Worm (Caenorhabditis elegans): ENCODE results near the gene rsu-1.

DNA sequence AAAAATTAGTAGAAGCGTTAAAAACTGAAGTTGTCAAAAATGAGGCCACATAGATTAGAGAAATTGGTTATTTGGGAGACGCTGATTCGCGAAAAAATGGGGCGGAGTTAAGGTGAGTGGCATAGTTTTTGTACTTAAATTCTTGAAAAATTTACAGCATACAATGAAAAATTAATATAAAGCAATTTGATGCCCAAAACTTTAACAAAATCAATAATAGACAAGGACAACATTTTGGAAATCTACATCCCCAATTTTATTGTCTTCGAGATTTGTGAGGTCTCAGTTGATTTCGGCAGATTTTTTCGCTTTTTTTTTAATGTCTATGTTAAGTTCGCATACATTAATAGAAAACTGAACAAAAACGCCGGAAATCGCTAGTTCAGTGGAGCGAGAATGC, 4.4 kb downstream of the rsu-1 start:
- TF ChIP-seq nhr-237 (tag; optimal IDR thresholded peaks at IDR 0.05) (no peak), ZK546.5 (tag; optimal IDR thresholded peaks at IDR 0.05) (no peak), nhr-28 (tag; optimal IDR thresholded peaks at IDR 0.05) (no peak), pha-4 (GFP tag; IDR thresholded peaks at IDR 0.05) (no peak), pha-4 (tag; optimal IDR thresholded peaks at IDR 0.05) (no peak), lin-15B (tag; optimal IDR thresholded peaks at IDR 0.05) (no peak), jun-1 (tag; optimal IDR thresholded peaks at IDR 0.05) (no peak), mxl-2 (GFP tag; conservative IDR thresholded peaks at IDR 0.05) (no peak)
